Worm (Caenorhabditis elegans): ENCODE data around the gene nas-16.

DNA sequence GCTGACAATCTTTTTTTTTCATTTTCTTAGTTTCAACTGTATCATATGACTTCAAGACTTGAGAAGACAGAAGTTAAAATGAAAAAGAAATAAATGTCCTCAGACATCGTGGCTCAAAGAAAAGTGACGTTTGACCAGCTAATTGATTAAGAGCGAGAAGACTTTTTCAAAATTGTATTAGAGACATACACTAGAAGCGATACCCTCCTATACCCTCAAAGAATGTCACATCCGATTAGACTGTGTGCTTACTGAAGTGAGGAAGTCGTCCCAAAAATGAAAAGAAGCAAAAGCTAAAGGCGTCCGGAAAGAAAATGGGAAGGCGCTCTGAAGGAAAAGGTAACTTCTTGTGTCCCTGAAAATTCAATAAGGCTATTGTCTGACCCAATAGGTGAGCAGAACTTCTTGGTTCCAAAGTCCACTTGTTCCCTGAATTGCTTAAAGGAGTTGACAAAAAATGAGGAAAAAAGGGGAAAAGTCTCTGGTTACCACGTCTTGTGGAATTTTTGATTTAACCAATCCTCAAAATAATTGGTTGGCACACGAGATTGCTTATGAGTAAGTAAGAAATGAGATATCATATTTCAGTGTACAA is 19.7 kb upstream of the nas-16 start:
- TF ChIP-seq unc-62 (GFP tag; optimal IDR thresholded peaks at IDR 0.05), result no peak
- no peak for TF ChIP-seq nhr-237 (tag; optimal IDR thresholded peaks at IDR 0.05)
- TF ChIP-seq lsy-2 (tag; optimal IDR thresholded peaks at IDR 0.05), result no peak
- no peak for TF ChIP-seq unc-39 (tag; optimal IDR thresholded peaks at IDR 0.05)
